Fruit fly (Drosophila melanogaster) whole organism, embryonic: ENCODE results near the gene superdeath.
A peak's percentile ranks its signal among the peaks of the same experiment; 100 is the strongest.

Source experiments
- Abd-B ChIP-seq: fragments of 200-800 bp; sonication (Bioruptor generic); optimal IDR thresholded peaks from 2 replicates; lab custom pipeline; 2018; ENCODE audit warnings: missing biosample characterization, mild to moderate bottlenecking, missing genetic modification characterization, moderate library complexity
- C15 ChIP-seq: fragments of 200-800 bp; sonication (Bioruptor generic); IDR thresholded peaks from 3 replicates; pipeline ENCODE4 v1.3.6; 2022; ENCODE audit warnings: missing biosample characterization, missing genetic modification characterization
- CG10209 ChIP-seq: fragments of 200-800 bp; sonication (Bioruptor generic); optimal IDR thresholded peaks from 3 replicates; lab custom pipeline; 2017; ENCODE audit warnings: missing biosample characterization, mild to moderate bottlenecking, missing genetic modification characterization, missing genetic modification reagents
- CG10543 ChIP-seq: fragments of 200-800 bp; sonication (Bioruptor generic); optimal IDR thresholded peaks from 3 replicates; lab custom pipeline; 2017; ENCODE audit warnings: missing biosample characterization, mild to moderate bottlenecking, missing genetic modification characterization, moderate library complexity
- CG11504 ChIP-seq: fragments of 200-800 bp; sonication (Bioruptor generic); optimal IDR thresholded peaks from 3 replicates; lab custom pipeline; 2019; ENCODE audit warnings: missing biosample characterization, mild to moderate bottlenecking, missing genetic modification characterization, moderate library complexity
- CG11723 ChIP-seq: fragments of 200-800 bp; sonication (Bioruptor generic); optimal IDR thresholded peaks from 2 replicates; lab custom pipeline; 2017; ENCODE audit warnings: missing biosample characterization, mild to moderate bottlenecking, missing genetic modification characterization
- CG14860 ChIP-seq: fragments of 200-800 bp; sonication (Bioruptor generic); IDR thresholded peaks from 3 replicates; pipeline ENCODE4 v1.3.6; 2022; ENCODE audit warnings: missing biosample characterization, missing genetic modification characterization; ENCODE audit not compliant: partially characterized antibody
- CG15479 ChIP-seq: fragments of 200-800 bp; sonication (Bioruptor generic); optimal IDR thresholded peaks from 3 replicates; lab custom pipeline; 2019; ENCODE audit warnings: missing biosample characterization, mild to moderate bottlenecking, missing genetic modification characterization, moderate library complexity
- CG16779 ChIP-seq: fragments of 200-800 bp; sonication (Bioruptor generic); IDR thresholded peaks from 2 replicates; pipeline ENCODE4 v1.3.6; 2022; ENCODE audit warnings: missing biosample characterization, missing genetic modification characterization
- CG17612 ChIP-seq: fragments of 200-800 bp; sonication (Bioruptor generic); IDR thresholded peaks from 2 replicates; pipeline ENCODE4 v1.3.6; 2022; ENCODE audit warnings: missing biosample characterization, missing genetic modification characterization
- CG17912 ChIP-seq: fragments of 200-800 bp; sonication (Bioruptor generic); optimal IDR thresholded peaks from 2 replicates; lab custom pipeline; 2018; ENCODE audit warnings: missing biosample characterization, mild to moderate bottlenecking, missing genetic modification characterization
- CG43689 ChIP-seq: fragments of 200-800 bp; sonication (Bioruptor generic); IDR thresholded peaks from 2 replicates; pipeline ENCODE4 v1.3.6; 2022; ENCODE audit warnings: missing biosample characterization, missing genetic modification characterization
- CG4617 ChIP-seq: fragments of 200-800 bp; sonication (Bioruptor generic); optimal IDR thresholded peaks from 3 replicates; lab custom pipeline; 2016; ENCODE audit warnings: missing biosample characterization, missing genetic modification characterization, borderline replicate concordance
- CG5180 ChIP-seq: fragments of 200-800 bp; sonication (Bioruptor generic); optimal IDR thresholded peaks from 3 replicates; lab custom pipeline; 2017; ENCODE audit warnings: missing biosample characterization, missing genetic modification characterization, mild to moderate bottlenecking, moderate library complexity, missing genetic modification reagents
- CG6175 ChIP-seq: fragments of 200-800 bp; sonication (Bioruptor generic); IDR thresholded peaks from 3 replicates; pipeline ENCODE4 v1.3.6; 2022; ENCODE audit warnings: missing biosample characterization, missing genetic modification characterization
- CG7271 ChIP-seq: fragments of 200-800 bp; sonication (Bioruptor generic); optimal IDR thresholded peaks from 2 replicates; lab custom pipeline; 2018; ENCODE audit warnings: missing biosample characterization, mild to moderate bottlenecking, missing genetic modification characterization, moderate library complexity
- CG8924 ChIP-seq: fragments of 200-800 bp; optimal IDR thresholded peaks from 3 replicates; lab custom pipeline; 2019; ENCODE audit warnings: missing biosample characterization, mild to moderate bottlenecking, missing genetic modification characterization, moderate library complexity
- CkIIα-i1 ChIP-seq: fragments of 200-800 bp; sonication (Bioruptor generic); IDR thresholded peaks from 2 replicates; pipeline ENCODE4 v1.3.6; 2022; ENCODE audit warnings: missing biosample characterization, missing genetic modification characterization
- Dad ChIP-seq: fragments of 200-800 bp; sonication (Bioruptor generic); optimal IDR thresholded peaks from 3 replicates; lab custom pipeline; 2016; ENCODE audit warnings: missing biosample characterization, missing genetic modification characterization
- Dip2 ChIP-seq: fragments of 200-800 bp; sonication (Bioruptor generic); IDR thresholded peaks from 2 replicates; pipeline ENCODE4 v1.3.6; 2022; ENCODE audit warnings: missing biosample characterization, missing genetic modification characterization
- Doc3 ChIP-seq: fragments of 200-800 bp; sonication (Bioruptor generic); IDR thresholded peaks from 3 replicates; pipeline ENCODE4 v1.3.6; 2022; ENCODE audit warnings: missing biosample characterization, missing genetic modification characterization; ENCODE audit not compliant: partially characterized antibody
- Dref ChIP-seq: fragments of 200-800 bp; sonication (Bioruptor generic); IDR thresholded peaks from 2 replicates; pipeline ENCODE4 v1.3.6; 2022; ENCODE audit warnings: missing biosample characterization, missing genetic modification characterization
- E2f1 ChIP-seq: fragments of 200-800 bp; sonication (Bioruptor generic); IDR thresholded peaks from 2 replicates; pipeline ENCODE4 v1.3.6; 2022; ENCODE audit warnings: missing biosample characterization, missing genetic modification characterization
- Ets65A ChIP-seq: fragments of 200-800 bp; sonication (Bioruptor generic); peaks from one replicate; lab custom pipeline; 2016; ENCODE audit warnings: missing biosample characterization, missing genetic modification characterization
- Hmr ChIP-seq: fragments of 200-800 bp; sonication (Bioruptor generic); optimal IDR thresholded peaks from 3 replicates; lab custom pipeline; 2017; ENCODE audit warnings: mild to moderate bottlenecking, missing biosample characterization, missing genetic modification reagents, missing genetic modification characterization
- Neu2 ChIP-seq: fragments of 200-800 bp; sonication (Bioruptor generic); optimal IDR thresholded peaks from 3 replicates; lab custom pipeline; 2016; ENCODE audit warnings: missing biosample characterization, missing genetic modification characterization, borderline replicate concordance
- PHDP ChIP-seq: fragments of 200-800 bp; sonication (Bioruptor generic); optimal IDR thresholded peaks from 3 replicates; lab custom pipeline; 2018; ENCODE audit warnings: missing biosample characterization, mild to moderate bottlenecking, missing genetic modification characterization, moderate library complexity
- Ravus ChIP-seq: fragments of 200-800 bp; sonication (Bioruptor generic); IDR thresholded peaks from 2 replicates; pipeline ENCODE4 v1.3.6; 2022; ENCODE audit warnings: missing biosample characterization, missing genetic modification characterization
- br ChIP-seq: fragments of >200 bp; optimal IDR thresholded peaks from 2 replicates; lab custom pipeline; 2017
- ci ChIP-seq: fragments of 200-800 bp; sonication (Bioruptor generic); IDR thresholded peaks from 3 replicates; pipeline ENCODE4 v1.3.6; 2022; ENCODE audit warnings: missing biosample characterization, missing genetic modification characterization
- danr ChIP-seq: fragments of 200-800 bp; sonication (Bioruptor generic); IDR thresholded peaks from 2 replicates; pipeline ENCODE4 v1.3.6; 2022; ENCODE audit warnings: missing biosample characterization, missing genetic modification characterization
- dati ChIP-seq: fragments of 200-800 bp; sonication (Bioruptor generic); IDR thresholded peaks from 2 replicates; pipeline ENCODE4 v1.3.6; 2022; ENCODE audit warnings: missing biosample characterization, missing genetic modification characterization
- dimm ChIP-seq: fragments of 200-800 bp; sonication (Bioruptor generic); IDR thresholded peaks from 2 replicates; pipeline ENCODE4 v1.3.6; 2022; ENCODE audit warnings: missing biosample characterization, missing genetic modification characterization
- dm ChIP-seq: fragments of 200-800 bp; sonication (Bioruptor generic); optimal IDR thresholded peaks from 3 replicates; lab custom pipeline; 2016; ENCODE audit warnings: missing biosample characterization, missing genetic modification characterization
- fru ChIP-seq: fragments of >200 bp; optimal IDR thresholded peaks from 2 replicates; lab custom pipeline; 2017
- gcm ChIP-seq: fragments of 200-800 bp; sonication (Bioruptor generic); optimal IDR thresholded peaks from 2 replicates; lab custom pipeline; 2019; ENCODE audit warnings: missing biosample characterization, mild to moderate bottlenecking, missing genetic modification characterization, moderate library complexity
- ken ChIP-seq: fragments of 200-800 bp; sonication (Bioruptor generic); IDR thresholded peaks from 3 replicates; pipeline ENCODE4 v1.3.6; 2022; ENCODE audit warnings: missing biosample characterization, missing genetic modification characterization
- lbe ChIP-seq: fragments of 200-800 bp; sonication (Bioruptor generic); optimal IDR thresholded peaks from 2 replicates; lab custom pipeline; 2016; ENCODE audit warnings: missing biosample characterization, mild to moderate bottlenecking, missing genetic modification characterization
- lmd ChIP-seq: fragments of 200-800 bp; sonication (Bioruptor generic); IDR thresholded peaks from 2 replicates; pipeline ENCODE4 v1.3.6; 2022; ENCODE audit warnings: missing biosample characterization, missing genetic modification characterization
- luna ChIP-seq: fragments of 200-800 bp; sonication (Bioruptor generic); optimal IDR thresholded peaks from 2 replicates; lab custom pipeline; 2016; ENCODE audit warnings: missing biosample characterization, missing genetic modification characterization
- mld ChIP-seq: fragments of 200-800 bp; sonication (Bioruptor generic); IDR thresholded peaks from 3 replicates; pipeline ENCODE4 v1.3.6; 2022; ENCODE audit warnings: missing biosample characterization, missing genetic modification characterization; ENCODE audit not compliant: partially characterized antibody
- p53 ChIP-seq: fragments of 200-800 bp; sonication (Bioruptor generic); optimal IDR thresholded peaks from 2 replicates; lab custom pipeline; 2016; ENCODE audit warnings: missing biosample characterization, missing genetic modification characterization
- slp2 ChIP-seq: fragments of 200-800 bp; sonication (Bioruptor generic); optimal IDR thresholded peaks from 2 replicates; lab custom pipeline; 2016; ENCODE audit warnings: missing biosample characterization, missing genetic modification characterization
- stc ChIP-seq: fragments of 200-800 bp; sonication (Bioruptor generic); IDR thresholded peaks from 2 replicates; pipeline ENCODE4 v1.3.6; 2022; ENCODE audit warnings: missing biosample characterization, missing genetic modification characterization
- sug ChIP-seq: fragments of 200-800 bp; optimal IDR thresholded peaks from 2 replicates; lab custom pipeline; 2019; ENCODE audit warnings: missing biosample characterization, mild to moderate bottlenecking, missing genetic modification characterization, moderate library complexity
- tap ChIP-seq: fragments of 200-800 bp; optimal IDR thresholded peaks from 3 replicates; lab custom pipeline; 2019; ENCODE audit warnings: missing biosample characterization, mild to moderate bottlenecking, missing genetic modification characterization, moderate library complexity
- trem ChIP-seq: fragments of 200-800 bp; optimal IDR thresholded peaks from 3 replicates; lab custom pipeline; 2019; ENCODE audit warnings: missing biosample characterization, mild to moderate bottlenecking, missing genetic modification characterization, moderate library complexity
- tx ChIP-seq: fragments of 200-800 bp; sonication (Bioruptor generic); optimal IDR thresholded peaks from 2 replicates; lab custom pipeline; 2016; ENCODE audit warnings: missing biosample characterization, missing genetic modification characterization
- vfl ChIP-seq: fragments of 200-800 bp; sonication (Bioruptor generic); optimal IDR thresholded peaks from 2 replicates; lab custom pipeline; 2016; ENCODE audit warnings: missing biosample characterization, missing genetic modification characterization
- wek ChIP-seq: fragments of 200-800 bp; sonication (Bioruptor generic); optimal IDR thresholded peaks from 3 replicates; lab custom pipeline; 2018; ENCODE audit warnings: missing biosample characterization, mild to moderate bottlenecking, missing genetic modification characterization, moderate library complexity
- zf30C ChIP-seq: fragments of 200-800 bp; sonication (Bioruptor generic); optimal IDR thresholded peaks from 3 replicates; lab custom pipeline; 2018; ENCODE audit warnings: missing biosample characterization, mild to moderate bottlenecking, missing genetic modification characterization

The superdeath gene

DNA sequence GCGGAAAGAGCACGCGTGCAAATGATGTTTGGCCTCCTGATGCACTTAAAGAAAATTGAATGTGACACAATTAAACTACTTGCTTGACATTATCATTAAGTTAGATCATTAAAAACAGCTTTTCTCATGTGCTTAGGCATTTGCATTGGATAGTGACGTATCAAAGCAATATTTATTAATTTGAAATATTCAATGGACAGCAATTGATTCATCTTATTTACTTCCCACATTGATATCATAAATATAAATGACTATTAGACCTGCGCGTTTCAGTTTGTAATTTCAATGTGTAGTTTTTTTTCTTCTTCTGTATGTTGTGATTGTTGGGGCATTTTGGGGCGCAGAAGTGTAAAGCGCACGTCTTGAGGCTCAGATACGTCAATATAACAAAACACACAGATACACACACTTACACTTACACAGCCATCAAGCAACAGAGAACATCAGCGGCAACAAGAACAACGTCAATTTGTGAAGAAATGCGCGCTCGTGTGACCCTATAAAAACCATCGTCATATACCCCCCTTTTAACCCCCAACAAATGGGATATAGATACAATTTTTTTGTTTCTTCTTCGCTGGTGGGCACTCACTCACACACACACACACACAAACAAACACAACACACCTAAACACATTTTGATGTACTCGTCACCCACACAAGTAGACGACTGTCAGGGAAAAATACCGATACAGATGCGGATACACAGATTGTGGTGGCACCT, 49.4 kb upstream of the superdeath start (continued):
- TF ChIP-seq lbe (GFP tag; lab: Kevin White, UChicago) (peak; percentile 10), CG7271 (tag; lab: Kevin White, UChicago) (no peak), CG8924 (peak; percentile 80), C15 (GFP tag; lab: Robert Waterston, UW) (no peak), zf30C (GFP tag; lab: Kevin White, UChicago) (peak; percentile 63), CG11723 (GFP tag; lab: Kevin White, UChicago) (peak; percentile 56), Doc3 (GFP tag; lab: Robert Waterston, UW) (no peak), CG10543 (GFP tag; lab: Kevin White, UChicago) (no peak), Neu2 (GFP tag; lab: Kevin White, UChicago) (no peak), Hmr (GFP tag; lab: Kevin White, UChicago) (peak; percentile 74), CG43689 (GFP tag; lab: Robert Waterston, UW) (no peak), Dip2 (no peak), CkIIα-i1 (GFP tag; lab: Robert Waterston, UW) (no peak), wek (no peak), tap (tag; lab: Kevin White, UChicago) (peak; percentile 75), dimm (GFP tag; lab: Robert Waterston, UW) (no peak), stc (GFP tag; lab: Robert Waterston, UW) (peak; percentile 57), ken (GFP tag; lab: Robert Waterston, UW) (peak; percentile 46; the same call in 1 of the 3 replicates), Dref (GFP tag; lab: Robert Waterston, UW) (no peak), CG15479 (GFP tag; lab: Kevin White, UChicago) (no peak), mld (GFP tag; lab: Robert Waterston, UW) (no peak), danr (GFP tag; lab: Robert Waterston, UW) (peak; percentile 37; the same call in 1 of the 2 replicates), slp2 (GFP tag; lab: Kevin White, UChicago) (peak; percentile 37), CG6175 (GFP tag; lab: Robert Waterston, UW) (no peak), lmd (GFP tag; lab: Robert Waterston, UW) (peak; percentile 77), vfl (GFP tag; lab: Kevin White, UChicago) (no peak), tx (GFP tag; lab: Kevin White, UChicago) (peak; percentile 39), br (lab: Kevin White, UChicago) (no peak), dm (no peak), CG14860 (GFP tag; lab: Robert Waterston, UW) (no peak), CG11504 (peak; percentile 84), p53 (GFP tag; lab: Kevin White, UChicago) (no peak), CG17612 (GFP tag; lab: Robert Waterston, UW) (no peak), CG4617 (no peak), fru (no peak), CG17912 (GFP tag; lab: Kevin White, UChicago) (no peak), Ravus (GFP tag; lab: Robert Waterston, UW) (no peak; the same call in 1 of the 2 replicates), gcm (peak; percentile 65), PHDP (tag; lab: Kevin White, UChicago) (peak; percentile 70), E2f1 (GFP tag; lab: Robert Waterston, UW) (peak; percentile 55; the same call in 1 of the 2 replicates), Dad (GFP tag; lab: Kevin White, UChicago) (peak; percentile 41), CG5180 (GFP tag; lab: Kevin White, UChicago) (peak; percentile 53), ci (GFP tag; lab: Robert Waterston, UW) (peak; percentile 72; the same call in 1 of the 3 replicates), sug (tag; lab: Kevin White, UChicago) (peak; percentile 75), CG10209 (peak; percentile 68), luna (GFP tag; lab: Kevin White, UChicago) (no peak), Abd-B (GFP tag; lab: Kevin White, UChicago) (peak; percentile 60), Ets65A (GFP tag; lab: Kevin White, UChicago) (peak; percentile 48), trem (tag; lab: Kevin White, UChicago) (peak; percentile 77), dati (GFP tag; lab: Robert Waterston, UW) (no peak), CG16779 (GFP tag; lab: Robert Waterston, UW) (no peak)
